Worm (Caenorhabditis elegans) whole organism, L4 larva: ENCODE results near the gene srb-1.
A peak's percentile ranks its signal among the peaks of the same experiment; 100 is the strongest.

Experiments used
- F10B5.3 ChIP-seq: sonication (generic microtip); optimal IDR thresholded peaks from 2 replicates; lab custom pipeline; 2016; ENCODE audit warnings: mild to moderate bottlenecking, missing genetic modification characterization, missing compliant biosample characterization
- T20F7.1 ChIP-seq: fragments of 200-800 bp; sonication (Bioruptor generic); optimal IDR thresholded peaks from 2 replicates; lab custom pipeline; 2018; ENCODE audit warnings: mild to moderate bottlenecking, missing genetic modification characterization, missing compliant biosample characterization
- T26A8.4 ChIP-seq: fragments of 200-800 bp; sonication (Bioruptor generic); IDR thresholded peaks from 2 replicates; pipeline ENCODE4 v1.3.6; 2022; ENCODE audit warnings: missing genetic modification characterization, missing compliant biosample characterization
- Y105C5A.15 ChIP-seq: fragments of 200-800 bp; sonication (Bioruptor generic); IDR thresholded peaks from 2 replicates; pipeline ENCODE4 v1.3.6; 2022; ENCODE audit warnings: missing genetic modification characterization, missing compliant biosample characterization
- ZK337.2 ChIP-seq: fragments of 200-800 bp; sonication (Bioruptor generic); IDR thresholded peaks from 2 replicates; pipeline ENCODE4 v1.3.6; 2022; ENCODE audit warnings: missing genetic modification reagents, missing genetic modification characterization, missing compliant biosample characterization
- ZK546.5 ChIP-seq, 2 experiments: sonication (generic microtip); optimal IDR thresholded peaks; 2 replicates each; lab custom pipeline; 2017; ENCODE audit warnings: missing biosample characterization in 2 of 2, missing genetic modification characterization in 2 of 2
- aha-1 ChIP-seq: fragments of 150-350 bp; peaks from one replicate; lab custom pipeline; 2014; ENCODE audit warnings: missing biosample characterization, missing genetic modification characterization
- aly-2 ChIP-seq: sonication (generic microtip); optimal IDR thresholded peaks from 2 replicates; lab custom pipeline; 2018; ENCODE audit warnings: missing biosample characterization, missing genetic modification characterization
- ama-1 ChIP-seq: fragments of 150-350 bp; optimal IDR thresholded peaks from 2 replicates; lab custom pipeline; 2014; ENCODE audit warnings: inconsistent platforms, mixed read lengths
- ceh-20 ChIP-seq: fragments of 200-800 bp; sonication (Bioruptor generic); IDR thresholded peaks from 2 replicates; pipeline ENCODE4 v1.3.6; 2022; ENCODE audit warnings: missing genetic modification reagents, missing genetic modification characterization, missing compliant biosample characterization
- ctbp-1 ChIP-seq: fragments of 200-800 bp; sonication (Bioruptor generic); IDR thresholded peaks from 2 replicates; pipeline ENCODE4 v1.3.6; 2022; ENCODE audit warnings: missing genetic modification reagents, missing genetic modification characterization, missing compliant biosample characterization
- daf-16 ChIP-seq, 3 experiments: sonication (generic microtip); optimal IDR thresholded peaks; 2 replicates each; lab custom pipeline; 2016 to 2017; ENCODE audit warnings: missing genetic modification characterization in 3 of 3, missing genetic modification reagents in 3 of 3, mild to moderate bottlenecking in 2 of 3, missing compliant biosample characterization in 2 of 3, missing biosample characterization in 1 of 3, moderate library complexity in 1 of 3
- daf-8 ChIP-seq: fragments of 200-800 bp; sonication (Bioruptor generic); IDR thresholded peaks from 2 replicates; pipeline ENCODE4 v1.3.6; 2022; ENCODE audit warnings: missing genetic modification characterization, missing compliant biosample characterization
- dmd-9 ChIP-seq: fragments of 200-800 bp; sonication (Bioruptor generic); IDR thresholded peaks from 2 replicates; pipeline ENCODE4 v1.3.6; 2022; ENCODE audit warnings: missing genetic modification reagents, missing genetic modification characterization, missing compliant biosample characterization
- dpl-1 ChIP-seq: fragments of 150-350 bp; optimal IDR thresholded peaks from 2 replicates; lab custom pipeline; 2014; ENCODE audit warnings: missing biosample characterization, missing genetic modification reagents, missing genetic modification characterization
- dve-1 ChIP-seq: sonication (generic microtip); optimal IDR thresholded peaks from 2 replicates; lab custom pipeline; 2017; ENCODE audit warnings: antibody characterized with exemption, mild to moderate bottlenecking, missing genetic modification characterization, missing compliant biosample characterization; ENCODE audit not compliant: insufficient read depth
- fkh-10 ChIP-seq: fragments of 150-350 bp; optimal IDR thresholded peaks from 2 replicates; lab custom pipeline; 2014; ENCODE audit warnings: missing biosample characterization, missing genetic modification reagents, missing genetic modification characterization
- hlh-11 ChIP-seq: fragments of 200-800 bp; sonication (Bioruptor generic); optimal IDR thresholded peaks from 2 replicates; lab custom pipeline; 2018; ENCODE audit warnings: mild to moderate bottlenecking, missing genetic modification characterization, missing compliant biosample characterization
- hlh-30 ChIP-seq: sonication (generic microtip); optimal IDR thresholded peaks from 2 replicates; lab custom pipeline; 2017; ENCODE audit warnings: antibody characterized with exemption, mild to moderate bottlenecking, missing genetic modification characterization, missing compliant biosample characterization; ENCODE audit not compliant: insufficient read depth
- hmg-1.1 ChIP-seq: fragments of 200-800 bp; sonication (Bioruptor generic); IDR thresholded peaks from 2 replicates; pipeline ENCODE4 v1.3.6; 2022; ENCODE audit warnings: missing genetic modification reagents, missing genetic modification characterization, missing compliant biosample characterization
- lim-7 ChIP-seq: fragments of 200-800 bp; sonication (Bioruptor generic); IDR thresholded peaks from 2 replicates; pipeline ENCODE4 v1.3.6; 2022; ENCODE audit warnings: missing genetic modification characterization, missing compliant biosample characterization
- lin-15B ChIP-seq: fragments of 150-350 bp; sonication (generic microtip); optimal IDR thresholded peaks from 3 replicates; lab custom pipeline; 2014; ENCODE audit warnings: missing biosample characterization, missing genetic modification characterization
- lin-39 ChIP-seq: fragments of 150-350 bp; optimal IDR thresholded peaks from 2 replicates; lab custom pipeline; 2014; ENCODE audit warnings: missing biosample characterization, missing genetic modification reagents, missing genetic modification characterization
- lir-3 ChIP-seq: sonication (generic microtip); optimal IDR thresholded peaks from 2 replicates; lab custom pipeline; 2016; ENCODE audit warnings: mild to moderate bottlenecking, missing genetic modification characterization, missing compliant biosample characterization
- lsy-2 ChIP-seq, 2 experiments: fragments of 150-350 bp in 1 of 2; sonication (generic microtip) in 1 of 2; optimal IDR thresholded peaks; 2 replicates each; lab custom pipeline; 2014 to 2017; ENCODE audit warnings: missing biosample characterization in 2 of 2, missing genetic modification characterization in 2 of 2
- mdl-1 ChIP-seq, 2 experiments: fragments of 150-350 bp in 1 of 2; sonication (generic microtip) in 1 of 2; optimal IDR thresholded peaks; 2 replicates each; lab custom pipeline; 2014 to 2017; ENCODE audit warnings: missing biosample characterization in 2 of 2, missing genetic modification characterization in 2 of 2
- mep-1 ChIP-seq: fragments of 150-350 bp; sonication (generic microtip); optimal IDR thresholded peaks from 3 replicates; lab custom pipeline; 2014; ENCODE audit warnings: missing biosample characterization, missing genetic modification characterization
- mes-2 ChIP-seq: sonication (generic microtip); optimal IDR thresholded peaks from 2 replicates; lab custom pipeline; 2016; ENCODE audit warnings: missing genotype, mild to moderate bottlenecking, missing genetic modification characterization, missing compliant biosample characterization; ENCODE audit not compliant: poor library complexity, severe bottlenecking
- nhr-10 ChIP-seq: fragments of 150-350 bp; optimal IDR thresholded peaks from 2 replicates; lab custom pipeline; 2014; ENCODE audit warnings: missing biosample characterization, missing genetic modification characterization
- nhr-102 ChIP-seq: sonication (generic microtip); optimal IDR thresholded peaks from 2 replicates; lab custom pipeline; 2016; ENCODE audit warnings: mild to moderate bottlenecking, missing genetic modification characterization, moderate library complexity, missing compliant biosample characterization
- nhr-25 ChIP-seq: sonication (generic microtip); optimal IDR thresholded peaks from 2 replicates; lab custom pipeline; 2017; ENCODE audit warnings: missing genetic modification characterization, mild to moderate bottlenecking, missing compliant biosample characterization, antibody characterized with exemption, moderate library complexity, borderline replicate concordance; ENCODE audit not compliant: insufficient read depth
- nhr-28 ChIP-seq: fragments of 150-350 bp; optimal IDR thresholded peaks from 2 replicates; lab custom pipeline; 2014; ENCODE audit warnings: missing biosample characterization, missing genetic modification characterization
- nhr-41 ChIP-seq: fragments of 200-800 bp; sonication (Bioruptor generic); IDR thresholded peaks from 2 replicates; pipeline ENCODE4 v1.3.6; 2022; ENCODE audit warnings: missing genetic modification reagents, missing genetic modification characterization, missing compliant biosample characterization
- nhr-48 ChIP-seq: sonication (generic microtip); optimal IDR thresholded peaks from 2 replicates; lab custom pipeline; 2016; ENCODE audit warnings: mild to moderate bottlenecking, missing genetic modification characterization, missing compliant biosample characterization
- nhr-6 ChIP-seq: fragments of 150-350 bp; optimal IDR thresholded peaks from 2 replicates; lab custom pipeline; 2014; ENCODE audit warnings: missing biosample characterization, missing genetic modification characterization
- pha-4 ChIP-seq, 2 experiments: fragments of 150-350 bp in 1 of 2; fragments of 200-800 bp in 1 of 2; sonication (Bioruptor generic) in 1 of 2; IDR thresholded peaks in 1 of 2; optimal IDR thresholded peaks in 1 of 2; 2 replicates each; pipeline versions ENCODE4 v1.3.6 to Lab custom; 2014 to 2022; ENCODE audit warnings: missing genetic modification characterization in 2 of 2, missing genetic modification reagents in 2 of 2, missing biosample characterization in 1 of 2, missing compliant biosample characterization in 1 of 2
- rbr-2 ChIP-seq: sonication (generic microtip); optimal IDR thresholded peaks from 2 replicates; lab custom pipeline; 2016; ENCODE audit warnings: missing genotype, missing genetic modification characterization, missing compliant biosample characterization
- spr-3 ChIP-seq: fragments of 200-800 bp; sonication (Bioruptor generic); optimal IDR thresholded peaks from 2 replicates; lab custom pipeline; 2018; ENCODE audit warnings: mild to moderate bottlenecking, missing genetic modification characterization, missing compliant biosample characterization
- unc-130 ChIP-seq: sonication (generic microtip); optimal IDR thresholded peaks from 2 replicates; lab custom pipeline; 2016; ENCODE audit warnings: missing genetic modification reagents, missing genetic modification characterization, missing compliant biosample characterization
- unc-62 ChIP-seq, 3 experiments: fragments of 150-350 bp in 1 of 3; sonication (generic microtip); optimal IDR thresholded peaks in 2 of 3; peaks in 1 of 3; 1 replicate in 1 of 3; 2 replicates in 2 of 3; lab custom pipeline; 2014 to 2017; ENCODE audit warnings: missing biosample characterization in 3 of 3, missing genetic modification characterization in 3 of 3, missing genetic modification reagents in 3 of 3, missing genotype in 1 of 3
- vab-7 ChIP-seq: fragments of 200-800 bp; sonication (Bioruptor generic); IDR thresholded peaks from 2 replicates; pipeline ENCODE4 v1.3.6; 2022; ENCODE audit warnings: missing genetic modification reagents, missing genetic modification characterization, missing compliant biosample characterization
- zag-1 ChIP-seq: fragments of 150-350 bp; optimal IDR thresholded peaks from 2 replicates; lab custom pipeline; 2014; ENCODE audit warnings: missing biosample characterization, missing genetic modification characterization
- zip-2 ChIP-seq: fragments of 150-350 bp; optimal IDR thresholded peaks from 2 replicates; lab custom pipeline; 2014; ENCODE audit warnings: missing biosample characterization, missing genetic modification characterization

Gene srb-1

DNA sequence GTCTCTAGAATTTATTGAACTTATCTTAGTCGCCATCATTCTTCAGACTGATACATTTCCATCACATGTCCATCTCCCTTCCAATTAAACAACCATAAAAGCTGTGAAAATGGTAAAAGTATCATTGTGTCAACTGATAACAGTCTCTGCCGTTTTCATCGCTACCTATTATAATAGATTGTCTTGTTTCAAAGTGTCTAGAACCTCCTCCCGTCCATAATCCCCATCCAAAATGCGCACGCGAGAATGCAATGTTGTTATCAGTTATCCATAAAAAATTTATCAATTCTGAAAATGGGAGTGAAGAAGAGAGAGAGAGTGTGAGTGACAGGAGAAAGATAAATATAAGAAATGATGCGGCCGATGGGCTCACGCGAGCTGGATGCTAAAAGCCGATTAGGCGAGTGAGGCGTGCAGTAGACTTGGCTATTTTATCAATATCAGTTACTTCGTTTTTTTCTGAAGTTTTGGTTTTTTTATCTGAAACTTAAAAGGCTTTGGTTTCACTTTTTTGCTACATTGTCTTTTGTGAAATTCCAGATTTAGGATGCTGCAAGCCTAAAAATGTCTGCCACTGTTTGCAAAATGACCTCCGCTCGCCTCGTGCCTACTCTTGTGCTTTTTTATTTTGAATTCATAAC lies 31.2 kb upstream of the srb-1 start (continued):
- peak; percentile 36 for TF ChIP-seq mep-1 (tag; lab: Kevin White, UChicago)
- no peak for TF ChIP-seq lin-15B (tag; lab: Kevin White, UChicago)
- TF ChIP-seq Y105C5A.15, result no peak
- no peak for TF ChIP-seq dpl-1 (GFP tag; lab: Kevin White, UChicago)
- TF ChIP-seq nhr-102 (tag; lab: Kevin White, UChicago), result peak; percentile 81
- TF ChIP-seq nhr-28 (tag; lab: Kevin White, UChicago), result peak; percentile 76
- no peak for TF ChIP-seq ctbp-1 (GFP tag; lab: Robert Waterston, UW)
- TF ChIP-seq rbr-2 (tag; lab: Kevin White, UChicago), result no peak
- no peak for TF ChIP-seq nhr-41 (GFP tag; lab: Robert Waterston, UW)
- TF ChIP-seq lim-7, result no peak
- TF ChIP-seq aha-1, result peak; percentile 91
- TF ChIP-seq lir-3, result no peak
- TF ChIP-seq aly-2 (tag; lab: Kevin White, UChicago), result no peak
- no peak for TF ChIP-seq dmd-9 (GFP tag; lab: Robert Waterston, UW)
- no peak for TF ChIP-seq unc-130
- peak; percentile 55 for TF ChIP-seq hlh-30 (tag; lab: Kevin White, UChicago)
- TF ChIP-seq ama-1 (lab: Kevin White, UChicago), result no peak
- TF ChIP-seq T26A8.4 (GFP tag; lab: Robert Waterston, UW), result peak; percentile 43; the same call in 1 of the 2 replicates
- TF ChIP-seq nhr-6 (tag; lab: Kevin White, UChicago), result peak; percentile 31
- TF ChIP-seq F10B5.3 (tag; lab: Kevin White, UChicago), result no peak
- TF ChIP-seq daf-8 (GFP tag; lab: Robert Waterston, UW), result no peak
- TF ChIP-seq zip-2 (tag; lab: Kevin White, UChicago), result no peak
- TF ChIP-seq ZK546.5 (tag; optimal IDR thresholded peaks at IDR 0.05; lab: Kevin White, UChicago), result no peak
- no peak for TF ChIP-seq fkh-10
- TF ChIP-seq mdl-1 (tag; optimal IDR thresholded peaks at IDR 0.05; lab: Kevin White, UChicago), result no peak
- TF ChIP-seq vab-7, result no peak
- TF ChIP-seq spr-3, result no peak
- TF ChIP-seq lin-39, result no peak
- TF ChIP-seq ceh-20 (GFP tag; lab: Robert Waterston, UW), result peak; percentile 63

DNA sequence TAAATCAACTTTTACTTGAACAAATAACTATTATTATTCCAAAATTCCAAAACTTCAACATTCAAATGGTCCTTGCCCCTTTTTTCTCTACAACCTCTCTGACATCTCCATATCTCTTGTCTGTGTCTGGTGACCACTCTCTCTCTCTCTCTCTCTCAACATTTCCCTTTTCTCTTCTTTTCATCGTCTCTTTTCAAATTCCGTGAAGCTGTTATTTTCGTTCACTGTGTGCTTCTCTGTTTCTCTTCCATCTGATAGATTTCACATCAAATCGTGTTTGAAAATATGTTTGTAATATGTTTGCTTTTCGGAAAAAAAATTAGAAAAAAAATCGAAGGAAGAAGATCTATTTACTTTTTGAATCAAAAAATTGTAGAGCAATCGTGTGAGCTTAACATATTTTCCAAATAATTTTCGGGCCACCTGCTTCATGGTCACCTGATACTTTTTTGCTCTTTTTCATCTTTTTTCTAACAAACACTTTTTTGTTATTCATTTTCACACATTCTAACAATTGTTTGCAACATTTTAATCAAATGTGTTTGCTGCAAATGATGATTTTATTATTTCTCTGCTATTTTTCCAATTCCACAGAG lies 30.3 kb upstream of the srb-1 start:
- no peak for TF ChIP-seq zag-1 (tag; lab: Kevin White, UChicago)
- TF ChIP-seq nhr-10 (tag; lab: Kevin White, UChicago), result no peak
- peak in 1 of 2 experiments; percentile 67 for TF ChIP-seq lsy-2 (tag; optimal IDR thresholded peaks at IDR 0.05; lab: Kevin White, UChicago)
- TF ChIP-seq daf-8 (GFP tag; lab: Robert Waterston, UW), result no peak
- TF ChIP-seq hlh-11 (tag; lab: Kevin White, UChicago), result peak; percentile 57
- peak in 1 of 2 experiments; percentile 21 for TF ChIP-seq unc-62 (GFP tag; optimal IDR thresholded peaks at IDR 0.05 in 1 of 2; lab: Kevin White, UChicago)
- TF ChIP-seq unc-62 (tag; optimal IDR thresholded peaks at IDR 0.05; lab: Kevin White, UChicago), result no peak
- TF ChIP-seq hlh-30 (tag; lab: Kevin White, UChicago), result peak; percentile 81
- no peak for TF ChIP-seq T20F7.1
- TF ChIP-seq nhr-25 (tag; lab: Kevin White, UChicago), result no peak
- no peak for TF ChIP-seq ZK337.2
- TF ChIP-seq dve-1, result peak; percentile 36
- TF ChIP-seq rbr-2 (tag; lab: Kevin White, UChicago), result peak; percentile 11
- no peak for TF ChIP-seq T26A8.4 (GFP tag; lab: Robert Waterston, UW)
- TF ChIP-seq Y105C5A.15, result no peak
- TF ChIP-seq hmg-1.1, result peak; percentile 54; the same call in 1 of the 2 replicates
- no peak for TF ChIP-seq ZK546.5 (tag; optimal IDR thresholded peaks at IDR 0.05; lab: Kevin White, UChicago)
- no peak for TF ChIP-seq nhr-48
- TF ChIP-seq mep-1 (tag; lab: Kevin White, UChicago), result peak; percentile 56
- TF ChIP-seq pha-4 (GFP tag; IDR thresholded peaks at IDR 0.05; lab: Robert Waterston, UW), result no peak
- TF ChIP-seq pha-4 (tag; optimal IDR thresholded peaks at IDR 0.05; lab: Kevin White, UChicago), result peak; percentile 11
- peak; percentile 3 for TF ChIP-seq nhr-28 (tag; lab: Kevin White, UChicago)
- TF ChIP-seq mdl-1 (tag; optimal IDR thresholded peaks at IDR 0.05; lab: Kevin White, UChicago), result peak in 1 of 2 experiments; percentile 22
- no peak for TF ChIP-seq aha-1
- TF ChIP-seq mes-2 (tag; lab: Kevin White, UChicago), result peak; percentile 44
- TF ChIP-seq daf-16 (GFP tag; optimal IDR thresholded peaks at IDR 0.05; lab: Kevin White, UChicago), result peak in 1 of 2 experiments; percentile 89
- TF ChIP-seq daf-16 (tag; optimal IDR thresholded peaks at IDR 0.05; lab: Kevin White, UChicago), result peak; percentile 50
